Worm (Caenorhabditis elegans) whole organism, midembryonic: ENCODE data around the gene F44B9.8.

Experiments used
- tab-1 ChIP-seq: fragments of 200-800 bp; sonication (Bioruptor generic); IDR thresholded peaks from 2 replicates; pipeline ENCODE4 v1.3.6; 2022; ENCODE audit warnings: missing genetic modification characterization, missing compliant biosample characterization
- ztf-23 ChIP-seq: fragments of 200-800 bp; sonication (Bioruptor generic); IDR thresholded peaks from 2 replicates; pipeline ENCODE4 v1.3.6; 2022; ENCODE audit warnings: missing genetic modification reagents, missing genetic modification characterization, missing compliant biosample characterization

DNA sequence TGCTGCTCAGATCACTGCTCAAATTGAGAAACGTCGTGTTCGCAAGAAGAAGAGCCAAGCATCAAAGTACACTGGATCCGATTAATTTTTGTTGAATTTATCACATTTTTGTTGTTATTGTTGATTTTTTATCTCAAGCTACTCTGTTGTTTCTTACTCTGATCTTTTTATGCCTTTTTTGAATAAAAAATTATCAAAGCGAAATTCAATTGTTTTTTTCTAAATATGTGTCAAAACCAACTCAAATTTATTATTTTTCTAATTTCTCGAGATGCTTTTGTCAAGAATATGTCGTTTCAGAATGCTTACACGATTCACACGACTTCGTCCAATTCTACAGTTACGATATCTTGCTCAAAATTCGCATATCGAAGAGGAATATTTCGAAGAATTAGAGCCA, 18.0 kb upstream of the F44B9.8 start, which contains the start of gene K12H4.2:
- TF ChIP-seq tab-1 (GFP tag; lab: Robert Waterston, UW) = no peak
- no peak for TF ChIP-seq ztf-23 (GFP tag; lab: Robert Waterston, UW)
